Worm (Caenorhabditis elegans) whole organism, late embryonic: Measurements from ENCODE around the gene pgl-1.

Experiments
- K02D7.2 ChIP-seq: sonication (generic microtip); optimal IDR thresholded peaks from 2 replicates; lab custom pipeline; 2017; ENCODE audit warnings: mild to moderate bottlenecking, missing genetic modification characterization, missing compliant biosample characterization
- dmd-4 ChIP-seq: sonication (generic microtip); optimal IDR thresholded peaks from 2 replicates; lab custom pipeline; 2016; ENCODE audit warnings: borderline replicate concordance, missing genetic modification characterization, missing compliant biosample characterization
- ets-4 ChIP-seq: sonication (generic microtip); optimal IDR thresholded peaks from 2 replicates; lab custom pipeline; 2016; ENCODE audit warnings: missing genetic modification characterization, missing compliant biosample characterization
- eyg-1 ChIP-seq: sonication (generic microtip); optimal IDR thresholded peaks from 2 replicates; lab custom pipeline; 2016; ENCODE audit warnings: missing genotype, missing genetic modification characterization, missing compliant biosample characterization
- hlh-30 ChIP-seq: sonication (generic microtip); optimal IDR thresholded peaks from 2 replicates; lab custom pipeline; 2017; ENCODE audit warnings: antibody characterized with exemption, missing genetic modification characterization, missing compliant biosample characterization; ENCODE audit not compliant: insufficient read depth
- nhr-11 ChIP-seq: fragments of 150-350 bp; optimal IDR thresholded peaks from 2 replicates; lab custom pipeline; 2014; ENCODE audit warnings: missing biosample characterization, missing genetic modification characterization
- pax-1 ChIP-seq: fragments of 150-350 bp; optimal IDR thresholded peaks from 2 replicates; lab custom pipeline; 2014; ENCODE audit warnings: missing biosample characterization, missing genetic modification characterization
- pqm-1 ChIP-seq: sonication (generic microtip); optimal IDR thresholded peaks from 2 replicates; lab custom pipeline; 2016; ENCODE audit warnings: missing genetic modification characterization, missing compliant biosample characterization
- ttx-3 ChIP-seq: sonication (generic microtip); optimal IDR thresholded peaks from 2 replicates; lab custom pipeline; 2016; ENCODE audit warnings: missing genetic modification reagents, missing genetic modification characterization, missing compliant biosample characterization

ce11 chrIV:6978625-6979024 lies 1.5 kb upstream of the pgl-1 start:
- TF ChIP-seq pax-1 (tag; lab: Kevin White, UChicago) (no peak), ets-4 (tag; lab: Kevin White, UChicago) (no peak), nhr-11 (no peak), dmd-4 (tag; lab: Kevin White, UChicago) (no peak), eyg-1 (no peak), K02D7.2 (tag; lab: Kevin White, UChicago) (no peak), hlh-30 (tag; lab: Kevin White, UChicago) (no peak), pqm-1 (tag; lab: Kevin White, UChicago) (no peak), ttx-3 (tag; lab: Kevin White, UChicago) (no peak)
